Fruit fly (Drosophila melanogaster): Measurements from ENCODE around the gene Sox21b.
A peak's percentile ranks its signal among the peaks of the same experiment; 100 is the strongest.

Sox21b gene

dm6 chr3L:14111411-14111810, 19.7 kb downstream of the Sox21b start (continued):
- TF ChIP-seq CG5180 (GFP tag; optimal IDR thresholded peaks at IDR 0.05) (no peak), Atf3 (GFP tag; optimal IDR thresholded peaks at IDR 0.05) (peak; percentile 76), dpn (GFP tag; optimal IDR thresholded peaks at IDR 0.05) (peak; percentile 87 to 90), kay (GFP tag; optimal IDR thresholded peaks at IDR 0.05) (peak; percentile 63), lmd (GFP tag; IDR thresholded peaks at IDR 0.05) (peak; percentile 87), CG12942 (GFP tag; optimal IDR thresholded peaks at IDR 0.05) (peak; percentile 76), gce (GFP tag; IDR thresholded peaks at IDR 0.05) (peak; percentile 30; the same call in 2 of the 3 replicates), bsh (GFP tag; optimal IDR thresholded peaks at IDR 0.05) (peak in 1 of 2 experiments; percentile 69), hb (GFP tag; IDR thresholded peaks at IDR 0.05; ENCODE audit: partially characterized antibody) (no peak), CG6765 (GFP tag; optimal IDR thresholded peaks at IDR 0.05) (no peak), Spps (tag; optimal IDR thresholded peaks at IDR 0.05) (peak; percentile 36), CG1233 (GFP tag; optimal IDR thresholded peaks at IDR 0.05) (peak; percentile 59), Optix (GFP tag; IDR thresholded peaks at IDR 0.05) (no peak; the same call in none of the 3 replicates), NFAT (GFP tag; IDR thresholded peaks at IDR 0.05) (peak; percentile 93), CG1529 (GFP tag; optimal IDR thresholded peaks at IDR 0.05) (peak; percentile 11), CG31365 (tag; optimal IDR thresholded peaks at IDR 0.05) (peak; percentile 50), CG15011 (GFP tag; optimal IDR thresholded peaks at IDR 0.05) (no peak), CG12236 (GFP tag; optimal IDR thresholded peaks at IDR 0.05) (peak; percentile 50), sob (GFP tag; IDR thresholded peaks at IDR 0.05) (peak; percentile 91), Side (GFP tag; optimal IDR thresholded peaks at IDR 0.05) (peak; percentile 78), Hmr (GFP tag; optimal IDR thresholded peaks at IDR 0.05) (peak; percentile 84), CG12391 (tag; optimal IDR thresholded peaks at IDR 0.05) (peak; percentile 64), Dbx (GFP tag; IDR thresholded peaks at IDR 0.05) (peak; percentile 80), her (GFP tag; optimal IDR thresholded peaks at IDR 0.05) (peak; percentile 77), Asciz (GFP tag; optimal IDR thresholded peaks at IDR 0.05) (no peak), Fer1 (GFP tag; optimal IDR thresholded peaks at IDR 0.05) (peak; percentile 53), PHDP (tag; optimal IDR thresholded peaks at IDR 0.05) (peak; percentile 67), CG11456 (GFP tag; IDR thresholded peaks at IDR 0.05) (peak; percentile 98), crc (GFP tag; optimal IDR thresholded peaks at IDR 0.05) (peak; percentile 43), trem (tag; optimal IDR thresholded peaks at IDR 0.05) (peak; percentile 66), Max (GFP tag; optimal IDR thresholded peaks at IDR 0.05) (peak; percentile 20), CG2129 (GFP tag; IDR thresholded peaks at IDR 0.05; ENCODE audit: partially characterized antibody) (no peak), CG3838 (GFP tag; optimal IDR thresholded peaks at IDR 0.05) (peak; percentile 26), Poxn (GFP tag; IDR thresholded peaks at IDR 0.05) (no peak), Bdp1 (GFP tag; optimal IDR thresholded peaks at IDR 0.05) (peak; percentile 59), Hey (tag; optimal IDR thresholded peaks at IDR 0.05) (peak; percentile 0), CG12219 (GFP tag; optimal IDR thresholded peaks at IDR 0.05) (peak; percentile 12), Atf-2 (GFP tag; optimal IDR thresholded peaks at IDR 0.05) (peak; percentile 77), dmrt99B (tag; optimal IDR thresholded peaks at IDR 0.05) (peak; percentile 29), CG6813 (GFP tag; optimal IDR thresholded peaks at IDR 0.05) (no peak), fd3F (GFP tag; optimal IDR thresholded peaks at IDR 0.05) (peak; percentile 69), nerfin-2 (GFP tag; IDR thresholded peaks at IDR 0.05; ENCODE audit: partially characterized antibody) (no peak), abd-A (tag; optimal IDR thresholded peaks at IDR 0.05) (no peak), Hr78 (GFP tag; optimal IDR thresholded peaks at IDR 0.05) (no peak), vnd (GFP tag; IDR thresholded peaks at IDR 0.05; ENCODE audit: partially characterized antibody) (no peak), chn (GFP tag; optimal IDR thresholded peaks at IDR 0.05) (peak; percentile 85), CG10431 (GFP tag; optimal IDR thresholded peaks at IDR 0.05) (no peak), CrebB (tag; optimal IDR thresholded peaks at IDR 0.05) (no peak), cato (GFP tag; optimal IDR thresholded peaks at IDR 0.05; ENCODE audit: borderline replicate concordance) (peak; percentile 61), Camta (GFP tag; optimal IDR thresholded peaks at IDR 0.05) (peak; percentile 83)
